Fruit fly (Drosophila melanogaster): ENCODE data around the gene ema.

DNA sequence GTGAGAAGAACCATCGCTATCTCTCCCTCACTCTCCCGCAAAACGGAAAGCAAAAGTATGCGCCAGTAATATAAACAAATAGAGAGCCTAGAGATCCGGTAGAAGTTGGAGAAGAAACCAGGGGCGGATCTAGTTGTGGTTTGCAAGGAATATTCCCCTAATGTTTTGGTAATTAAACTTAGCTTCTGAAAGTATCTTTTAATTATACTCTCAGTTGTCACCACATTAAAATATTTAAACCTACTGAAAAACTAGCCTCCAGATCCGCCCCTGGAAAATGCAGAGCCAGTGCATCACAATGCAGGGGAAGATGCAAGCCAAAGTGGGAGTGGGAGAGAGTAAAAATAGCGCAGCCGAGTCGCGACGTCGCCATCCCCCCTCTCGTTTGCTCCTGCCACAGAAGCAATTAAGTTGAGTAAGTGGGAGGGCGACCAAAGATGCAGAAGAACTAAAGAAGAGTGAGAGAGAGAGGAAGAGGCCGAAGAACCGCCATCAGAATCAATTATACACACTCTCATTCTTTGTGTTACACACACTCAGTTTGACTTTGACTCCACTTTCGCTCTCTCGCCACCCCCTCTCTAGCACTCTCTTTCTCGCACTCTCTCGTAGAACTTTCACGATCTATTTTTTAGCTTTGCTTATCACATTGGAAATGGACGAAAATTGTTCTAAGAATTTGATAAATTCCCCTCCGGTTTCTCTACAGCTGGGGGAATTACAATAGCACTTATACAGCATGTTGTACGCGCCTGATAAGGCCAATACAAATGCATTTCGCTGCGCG, 7.9 kb upstream of the ema start:
- TF ChIP-seq psq (optimal IDR thresholded peaks at IDR 0.05), result no peak
- no peak for TF ChIP-seq h (optimal IDR thresholded peaks at IDR 0.05)
- TF ChIP-seq Myc (optimal IDR thresholded peaks at IDR 0.05), result no peak
- no peak for TF ChIP-seq ttk (optimal IDR thresholded peaks at IDR 0.05)
- TF ChIP-seq insv (optimal IDR thresholded peaks at IDR 0.05), result no peak
